Worm (Caenorhabditis elegans) whole organism, L1 larva: ENCODE results near the gene K08E7.8.

Source experiments
- C04F5.9 ChIP-seq: sonication (generic microtip); optimal IDR thresholded peaks from 2 replicates; lab custom pipeline; 2016; ENCODE audit warnings: missing genetic modification characterization, missing compliant biosample characterization
- C34B4.2 ChIP-seq: sonication (generic microtip); optimal IDR thresholded peaks from 2 replicates; lab custom pipeline; 2017; ENCODE audit warnings: mild to moderate bottlenecking, missing genetic modification characterization, missing compliant biosample characterization
- F16B12.6 ChIP-seq: fragments of 150-350 bp; optimal IDR thresholded peaks from 2 replicates; lab custom pipeline; 2014; ENCODE audit warnings: missing biosample characterization, missing genetic modification characterization
- aha-1 ChIP-seq: fragments of 150-350 bp; optimal IDR thresholded peaks from 2 replicates; lab custom pipeline; 2014; ENCODE audit warnings: missing biosample characterization, missing genetic modification characterization
- ceh-88 ChIP-seq: fragments of 200-800 bp; sonication (Bioruptor generic); IDR thresholded peaks from 2 replicates; pipeline ENCODE4 v1.3.6; 2022; ENCODE audit warnings: missing genetic modification characterization, missing compliant biosample characterization
- ceh-90 ChIP-seq: sonication (generic microtip); optimal IDR thresholded peaks from 2 replicates; lab custom pipeline; 2016; ENCODE audit warnings: missing genetic modification characterization, missing compliant biosample characterization
- ces-1 ChIP-seq: fragments of 150-350 bp; optimal IDR thresholded peaks from 2 replicates; lab custom pipeline; 2014; ENCODE audit warnings: missing biosample characterization, missing genetic modification reagents, missing genetic modification characterization
- egl-13 ChIP-seq: sonication (generic microtip); optimal IDR thresholded peaks from 2 replicates; lab custom pipeline; 2016; ENCODE audit warnings: missing genotype, missing genetic modification reagents, missing genetic modification characterization, missing compliant biosample characterization
- elt-3 ChIP-seq, 6 experiments: fragments of 150-350 bp in 1 of 6; sonication (generic microtip); optimal IDR thresholded peaks; 2 replicates each; lab custom pipeline; 2017 to 2018; ENCODE audit warnings: missing biosample characterization in 6 of 6, missing genetic modification characterization in 6 of 6, inconsistent platforms in 1 of 6
- fkh-10 ChIP-seq: sonication (generic microtip); optimal IDR thresholded peaks from 2 replicates; lab custom pipeline; 2017; ENCODE audit warnings: missing biosample characterization, missing genetic modification reagents, missing genetic modification characterization
- fos-1 ChIP-seq: fragments of 150-350 bp; optimal IDR thresholded peaks from 2 replicates; lab custom pipeline; 2014; ENCODE audit warnings: missing biosample characterization, missing genetic modification characterization
- isw-1 ChIP-seq: fragments of 200-800 bp; sonication (Bioruptor generic); IDR thresholded peaks from 2 replicates; pipeline ENCODE4 v1.3.6; 2022; ENCODE audit warnings: missing genetic modification characterization, missing compliant biosample characterization
- jun-1 ChIP-seq: fragments of 150-350 bp; optimal IDR thresholded peaks from 2 replicates; lab custom pipeline; 2014; ENCODE audit warnings: missing biosample characterization, missing genetic modification reagents, missing genetic modification characterization
- lin-13 ChIP-seq: fragments of 150-350 bp; optimal IDR thresholded peaks from 2 replicates; lab custom pipeline; 2014; ENCODE audit warnings: missing biosample characterization, missing genetic modification reagents, missing genetic modification characterization
- lin-14 ChIP-seq: fragments of 200-800 bp; sonication (Bioruptor generic); optimal IDR thresholded peaks from 2 replicates; lab custom pipeline; 2018; ENCODE audit warnings: mild to moderate bottlenecking, missing genetic modification characterization, moderate library complexity, missing compliant biosample characterization
- lin-15B ChIP-seq: fragments of 150-350 bp; sonication (generic microtip); optimal IDR thresholded peaks from 3 replicates; lab custom pipeline; 2014; ENCODE audit warnings: missing biosample characterization, missing genetic modification characterization
- lsy-2 ChIP-seq, 2 experiments: fragments of 150-350 bp; optimal IDR thresholded peaks; 2 replicates each; lab custom pipeline; 2014; ENCODE audit warnings: missing biosample characterization in 2 of 2, missing genetic modification characterization in 2 of 2
- mdl-1 ChIP-seq, 2 experiments: fragments of 150-350 bp; optimal IDR thresholded peaks; 2 replicates each; lab custom pipeline; 2014 to 2017; ENCODE audit warnings: missing biosample characterization in 2 of 2, missing genetic modification characterization in 2 of 2, inconsistent platforms in 1 of 2
- mef-2 ChIP-seq: fragments of 150-350 bp; optimal IDR thresholded peaks from 2 replicates; lab custom pipeline; 2014; ENCODE audit warnings: missing biosample characterization, missing genetic modification characterization
- mep-1 ChIP-seq: fragments of 150-350 bp; optimal IDR thresholded peaks from 2 replicates; lab custom pipeline; 2014; ENCODE audit warnings: missing biosample characterization, missing genetic modification characterization
- nhr-11 ChIP-seq: fragments of 150-350 bp; optimal IDR thresholded peaks from 2 replicates; lab custom pipeline; 2014; ENCODE audit warnings: missing biosample characterization, missing genetic modification characterization
- nhr-12 ChIP-seq: sonication (generic microtip); optimal IDR thresholded peaks from 2 replicates; lab custom pipeline; 2017; ENCODE audit warnings: missing biosample characterization, missing genetic modification characterization
- nhr-19 ChIP-seq: fragments of 200-800 bp; sonication (Bioruptor generic); conservative IDR thresholded peaks from 2 replicates; pipeline ENCODE4 v1.3.6; 2022; ENCODE audit warnings: missing genetic modification characterization, missing compliant biosample characterization
- nhr-20 ChIP-seq: sonication (generic microtip); optimal IDR thresholded peaks from 2 replicates; lab custom pipeline; 2016; ENCODE audit warnings: mild to moderate bottlenecking, missing genetic modification characterization, missing compliant biosample characterization
- nhr-237 ChIP-seq: fragments of 150-350 bp; optimal IDR thresholded peaks from 2 replicates; lab custom pipeline; 2014; ENCODE audit warnings: missing biosample characterization, missing genetic modification characterization
- nhr-28 ChIP-seq: fragments of 150-350 bp; optimal IDR thresholded peaks from 2 replicates; lab custom pipeline; 2014; ENCODE audit warnings: missing biosample characterization, missing genetic modification characterization
- nhr-47 ChIP-seq: sonication (generic microtip); optimal IDR thresholded peaks from 2 replicates; lab custom pipeline; 2016; ENCODE audit warnings: mild to moderate bottlenecking, missing genetic modification characterization, moderate library complexity, missing compliant biosample characterization
- nhr-76 ChIP-seq: sonication (generic microtip); optimal IDR thresholded peaks from 2 replicates; lab custom pipeline; 2017; ENCODE audit warnings: missing biosample characterization, missing genetic modification characterization
- nhr-77 ChIP-seq: fragments of 150-350 bp; optimal IDR thresholded peaks from 2 replicates; lab custom pipeline; 2014; ENCODE audit warnings: missing biosample characterization, missing genetic modification characterization
- nhr-90 ChIP-seq: sonication (generic microtip); optimal IDR thresholded peaks from 2 replicates; lab custom pipeline; 2016; ENCODE audit warnings: mild to moderate bottlenecking, missing genetic modification characterization, missing compliant biosample characterization; ENCODE audit not compliant: poor library complexity
- pag-3 ChIP-seq: sonication (generic microtip); optimal IDR thresholded peaks from 2 replicates; lab custom pipeline; 2017; ENCODE audit warnings: missing genetic modification characterization, mild to moderate bottlenecking, missing compliant biosample characterization, antibody characterized with exemption, borderline replicate concordance; ENCODE audit not compliant: insufficient read depth
- pax-3 ChIP-seq: fragments of 200-800 bp; sonication (Bioruptor generic); optimal IDR thresholded peaks from 2 replicates; lab custom pipeline; 2018; ENCODE audit warnings: mild to moderate bottlenecking, missing genetic modification characterization, moderate library complexity, missing compliant biosample characterization
- pqm-1 ChIP-seq: sonication (generic microtip); optimal IDR thresholded peaks from 3 replicates; lab custom pipeline; 2017; ENCODE audit warnings: missing biosample characterization, missing genetic modification characterization
- snpc-4 ChIP-seq: fragments of 150-350 bp; optimal IDR thresholded peaks from 2 replicates; lab custom pipeline; 2014; ENCODE audit warnings: missing biosample characterization, missing genetic modification characterization
- snu-23 ChIP-seq: sonication (generic microtip); optimal IDR thresholded peaks from 2 replicates; lab custom pipeline; 2016; ENCODE audit warnings: missing genetic modification characterization, missing compliant biosample characterization
- sox-4 ChIP-seq: sonication (generic microtip); optimal IDR thresholded peaks from 2 replicates; lab custom pipeline; 2016; ENCODE audit warnings: missing genetic modification characterization, missing compliant biosample characterization
- sptf-1 ChIP-seq: fragments of 150-350 bp; optimal IDR thresholded peaks from 2 replicates; lab custom pipeline; 2014; ENCODE audit warnings: missing biosample characterization, missing genetic modification characterization
- sup-37 ChIP-seq: fragments of 200-800 bp; sonication (Bioruptor generic); optimal IDR thresholded peaks from 2 replicates; lab custom pipeline; 2018; ENCODE audit warnings: mild to moderate bottlenecking, missing genetic modification characterization, missing compliant biosample characterization
- tbx-2 ChIP-seq: sonication (generic microtip); optimal IDR thresholded peaks from 2 replicates; lab custom pipeline; 2016; ENCODE audit warnings: missing genetic modification characterization, missing compliant biosample characterization
- tlp-1 ChIP-seq: fragments of 150-350 bp; optimal IDR thresholded peaks from 2 replicates; lab custom pipeline; 2014; ENCODE audit warnings: missing biosample characterization, missing genetic modification characterization
- unc-130 ChIP-seq: fragments of 150-350 bp; optimal IDR thresholded peaks from 2 replicates; lab custom pipeline; 2017; ENCODE audit warnings: missing biosample characterization, missing genetic modification characterization, inconsistent platforms
- unc-86 ChIP-seq: sonication (generic microtip); optimal IDR thresholded peaks from 2 replicates; lab custom pipeline; 2016; ENCODE audit warnings: missing genetic modification characterization, missing compliant biosample characterization
- zag-1 ChIP-seq: fragments of 150-350 bp; optimal IDR thresholded peaks from 2 replicates; lab custom pipeline; 2014; ENCODE audit warnings: missing biosample characterization, missing genetic modification characterization
- ztf-11 ChIP-seq, 2 experiments: sonication (generic microtip); optimal IDR thresholded peaks; 2 replicates each; lab custom pipeline; 2016 to 2017; ENCODE audit warnings: missing genetic modification characterization in 2 of 2, missing biosample characterization in 1 of 2, missing compliant biosample characterization in 1 of 2

K08E7.8 gene

DNA sequence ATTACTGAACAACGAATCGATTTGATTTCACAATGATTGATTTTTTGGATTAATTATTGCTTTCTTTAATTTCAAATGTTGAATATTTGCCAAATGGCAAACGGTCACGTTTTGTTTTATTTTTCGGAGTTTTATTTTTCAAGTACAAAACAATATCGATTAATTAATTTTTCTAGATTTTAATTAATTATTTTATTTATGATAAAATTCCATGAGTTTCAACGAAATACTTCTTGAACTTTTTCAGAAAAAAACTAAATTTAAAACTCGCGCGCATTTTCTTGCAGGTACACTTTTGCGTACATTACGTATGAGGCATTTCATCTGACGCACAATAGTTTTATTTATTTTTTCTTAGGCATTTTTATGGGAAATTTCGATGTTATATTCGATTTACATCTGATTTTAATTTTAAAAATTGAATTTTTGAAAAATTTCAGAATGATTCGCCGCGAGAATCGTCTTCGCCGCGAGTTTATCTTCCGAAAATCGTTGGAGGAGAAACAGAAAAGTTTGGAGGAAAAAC lies 26.9 kb downstream of the K08E7.8 start, which contains the start of the genes ZK795.2 and ZK795.3 (continued):
- TF ChIP-seq F16B12.6 (tag; lab: Kevin White, UChicago) (peak; percentile 97), snpc-4 (tag; lab: Kevin White, UChicago) (peak; percentile 30), unc-130 (tag; lab: Kevin White, UChicago) (peak; percentile 15), nhr-19 (GFP tag; lab: Robert Waterston, UW) (peak; percentile 66), ceh-90 (peak; percentile 47), C34B4.2 (no peak), nhr-20 (tag; lab: Kevin White, UChicago) (peak; percentile 65), sptf-1 (tag; lab: Kevin White, UChicago) (no peak), mdl-1 (tag; optimal IDR thresholded peaks at IDR 0.05; lab: Kevin White, UChicago) (peak in 1 of 2 experiments; percentile 47), isw-1 (GFP tag; lab: Robert Waterston, UW) (peak; percentile 47), nhr-11 (tag; lab: Kevin White, UChicago) (peak; percentile 5), nhr-77 (tag; lab: Kevin White, UChicago) (peak; percentile 18), lin-15B (tag; lab: Kevin White, UChicago) (no peak), snu-23 (peak; percentile 75), mep-1 (tag; lab: Kevin White, UChicago) (peak; percentile 87), jun-1 (tag; lab: Kevin White, UChicago) (peak; percentile 44), fkh-10 (no peak), nhr-237 (tag; lab: Kevin White, UChicago) (peak; percentile 5), ceh-88 (GFP tag; lab: Robert Waterston, UW) (no peak), elt-3 (tag; optimal IDR thresholded peaks at IDR 0.05; lab: Kevin White, UChicago) (peak in 2 of 6 experiments; percentile 26 to 43), nhr-90 (tag; lab: Kevin White, UChicago) (peak; percentile 70), fos-1 (tag; lab: Kevin White, UChicago) (peak; percentile 48), nhr-28 (tag; lab: Kevin White, UChicago) (no peak), lin-14 (peak; percentile 71), unc-86 (tag; lab: Kevin White, UChicago) (peak; percentile 38)

DNA sequence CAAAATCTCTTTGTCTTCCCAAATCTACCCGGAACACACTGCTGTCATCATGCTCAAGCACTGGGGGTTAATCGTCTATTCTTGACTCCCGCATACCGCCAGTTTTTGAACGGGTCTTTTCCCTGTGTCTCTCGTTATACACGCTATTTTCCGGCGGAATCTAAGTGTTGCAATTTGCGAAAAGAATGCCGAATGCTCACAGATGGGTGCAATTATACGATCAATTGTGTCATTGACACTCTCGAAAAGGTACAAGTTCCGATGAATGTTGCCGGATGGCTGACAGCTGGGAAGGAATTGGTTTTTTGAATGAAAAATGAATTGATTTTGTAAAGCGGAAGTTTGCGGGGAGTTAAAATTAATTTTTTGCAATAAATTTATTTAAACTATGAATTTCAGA lies 33.9 kb downstream of the K08E7.8 start:
- no peak for TF ChIP-seq ceh-88 (GFP tag; lab: Robert Waterston, UW)
- TF ChIP-seq sptf-1 (tag; lab: Kevin White, UChicago), result no peak
- TF ChIP-seq mef-2 (tag; lab: Kevin White, UChicago), result no peak
- no peak for TF ChIP-seq nhr-12 (tag; lab: Kevin White, UChicago)
- no peak for TF ChIP-seq pag-3
- no peak for TF ChIP-seq sup-37 (GFP tag; lab: Kevin White, UChicago)
- TF ChIP-seq mep-1 (tag; lab: Kevin White, UChicago), result no peak
- TF ChIP-seq egl-13 (tag; lab: Kevin White, UChicago), result no peak
- TF ChIP-seq unc-86 (tag; lab: Kevin White, UChicago), result no peak
- no peak for TF ChIP-seq nhr-47 (tag; lab: Kevin White, UChicago)
- TF ChIP-seq lin-13, result no peak
- TF ChIP-seq aha-1 (tag; lab: Kevin White, UChicago), result no peak
- TF ChIP-seq pqm-1 (tag; lab: Kevin White, UChicago), result no peak

DNA sequence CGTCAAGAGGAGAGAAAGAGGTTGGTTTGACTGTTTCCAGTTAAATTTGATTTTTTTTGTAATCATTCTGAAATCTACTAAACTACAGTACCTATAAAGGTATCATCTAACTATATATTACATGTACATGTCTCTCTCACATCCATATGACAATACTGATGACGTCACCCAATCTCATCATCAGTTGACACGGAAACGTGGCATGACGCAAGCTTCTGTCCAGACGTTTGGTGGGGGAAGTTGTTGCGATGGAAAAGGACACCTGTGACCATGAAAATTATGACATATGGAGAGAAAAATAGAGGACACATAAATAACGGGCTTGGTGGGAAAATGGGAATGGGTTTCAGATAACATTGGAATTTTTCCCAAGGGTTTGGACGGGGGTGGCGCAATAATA lies 36.9 kb downstream of the K08E7.8 start:
- TF ChIP-seq sptf-1 (tag; lab: Kevin White, UChicago), result no peak

DNA sequence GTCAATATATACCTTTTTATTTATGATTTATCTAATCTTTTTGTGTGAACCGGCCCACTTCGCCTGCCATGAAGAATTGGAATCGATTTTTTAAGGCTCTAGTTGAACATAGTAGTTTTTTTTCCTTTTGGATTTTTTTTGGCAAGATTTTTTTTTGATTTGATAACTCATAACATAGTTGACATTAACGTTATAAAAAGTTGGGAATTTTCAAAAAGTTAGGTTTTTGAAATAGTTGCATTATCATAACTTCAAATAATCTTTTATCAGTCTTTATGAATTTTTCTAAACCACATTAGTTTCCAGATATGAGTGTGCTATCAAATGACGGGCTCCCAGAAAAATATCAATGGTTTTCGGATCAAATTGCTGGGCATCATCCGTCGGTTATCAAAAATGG lies 38.0 kb downstream of the K08E7.8 start, which contains the start of gene ipmk-1:
TSS of gene ipmk-1 (plus strand) at position 301 of the 400 bp plus-strand sequence.
- TF ChIP-seq nhr-20 (tag; lab: Kevin White, UChicago) (no peak), pax-3 (tag; lab: Kevin White, UChicago) (no peak), F16B12.6 (tag; lab: Kevin White, UChicago) (no peak), ces-1 (no peak), sox-4 (tag; lab: Kevin White, UChicago) (no peak), nhr-76 (tag; lab: Kevin White, UChicago) (no peak), tbx-2 (tag; lab: Kevin White, UChicago) (no peak), mdl-1 (tag; optimal IDR thresholded peaks at IDR 0.05; lab: Kevin White, UChicago) (no peak), C04F5.9 (tag; lab: Kevin White, UChicago) (no peak), zag-1 (no peak), ztf-11 (tag; optimal IDR thresholded peaks at IDR 0.05; lab: Kevin White, UChicago) (no peak), tlp-1 (no peak), lsy-2 (tag; optimal IDR thresholded peaks at IDR 0.05; lab: Kevin White, UChicago) (no peak)
